Worm (Caenorhabditis elegans): Measurements from ENCODE around the gene agr-1.

agr-1 gene

DNA sequence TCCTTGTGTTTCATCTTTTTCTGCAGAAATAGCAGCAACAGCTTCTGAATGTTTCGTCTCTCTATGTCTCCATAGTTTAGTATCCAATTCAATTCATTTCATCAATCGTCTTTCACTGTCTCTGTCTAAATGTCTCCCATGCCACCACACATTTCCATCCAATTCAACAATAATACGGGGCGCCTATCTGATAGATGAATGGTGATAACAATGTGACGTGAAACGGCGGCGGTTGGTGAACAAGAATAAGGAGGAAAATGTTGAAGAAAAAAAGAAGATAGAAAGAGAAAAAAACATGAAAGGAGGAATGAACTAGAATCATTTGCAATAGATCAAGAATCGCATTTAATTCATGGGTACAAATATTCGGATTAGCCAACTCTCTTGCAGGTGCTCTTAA, 47.4 kb upstream of the agr-1 start (continued):
- TF ChIP-seq hif-1 (tag; optimal IDR thresholded peaks at IDR 0.05) (peak in 1 of 2 experiments; percentile 12), zip-2 (tag; optimal IDR thresholded peaks at IDR 0.05) (no peak), cey-2 (tag; optimal IDR thresholded peaks at IDR 0.05; ENCODE audit: borderline replicate concordance, insufficient read depth) (peak; percentile 87), ama-1 (optimal IDR thresholded peaks at IDR 0.05) (no peak), hlh-30 (tag; optimal IDR thresholded peaks at IDR 0.05; ENCODE audit: insufficient read depth) (peak; percentile 68), hlh-11 (tag; optimal IDR thresholded peaks at IDR 0.05) (peak; percentile 89), mdt-29 (GFP tag; IDR thresholded peaks at IDR 0.05) (no peak), lin-38 (GFP tag; IDR thresholded peaks at IDR 0.05) (no peak), sdz-12 (GFP tag; optimal IDR thresholded peaks at IDR 0.05) (no peak), fkh-10 (GFP tag; optimal IDR thresholded peaks at IDR 0.05) (no peak), egl-43 (GFP tag; IDR thresholded peaks at IDR 0.05) (no peak), vab-7 (GFP tag; IDR thresholded peaks at IDR 0.05) (no peak), R02D3.7 (tag; optimal IDR thresholded peaks at IDR 0.05) (no peak), tra-1 (GFP tag; IDR thresholded peaks at IDR 0.05) (peak; percentile 94), ceh-20 (GFP tag; IDR thresholded peaks at IDR 0.05) (peak; percentile 60; the same call in 1 of the 2 replicates), dve-1 (tag; optimal IDR thresholded peaks at IDR 0.05; ENCODE audit: insufficient read depth) (peak; percentile 71), Y75B8A.6 (GFP tag; IDR thresholded peaks at IDR 0.05) (no peak), F44E2.7 (GFP tag; IDR thresholded peaks at IDR 0.05) (no peak), nhr-28 (tag; optimal IDR thresholded peaks at IDR 0.05) (peak; percentile 92), zfp-3 (GFP tag; conservative IDR thresholded peaks at IDR 0.05) (no peak), daf-8 (GFP tag; IDR thresholded peaks at IDR 0.05) (no peak), lin-1 (GFP tag; IDR thresholded peaks at IDR 0.05) (no peak), pqm-1 (tag; optimal IDR thresholded peaks at IDR 0.05) (peak; percentile 80), aha-1 (tag) (peak; percentile 97), fos-1 (tag; optimal IDR thresholded peaks at IDR 0.05) (no peak), jun-1 (tag; optimal IDR thresholded peaks at IDR 0.05) (no peak), daf-16 (GFP tag; optimal IDR thresholded peaks at IDR 0.05) (peak in 1 of 2 experiments; percentile 44), daf-16 (tag; optimal IDR thresholded peaks at IDR 0.05) (peak; percentile 30), T26A8.4 (GFP tag; IDR thresholded peaks at IDR 0.05) (no peak), php-3 (GFP tag; IDR thresholded peaks at IDR 0.05) (no peak), gei-8 (GFP tag; optimal IDR thresholded peaks at IDR 0.05) (peak; percentile 13), lsy-2 (tag; optimal IDR thresholded peaks at IDR 0.05) (peak; percentile 58 to 64), nhr-237 (tag; optimal IDR thresholded peaks at IDR 0.05) (no peak), ceh-82 (tag; optimal IDR thresholded peaks at IDR 0.05) (no peak), nhr-48 (tag; optimal IDR thresholded peaks at IDR 0.05) (peak; percentile 78), zip-11 (GFP tag; IDR thresholded peaks at IDR 0.05) (no peak), arid-1 (GFP tag; conservative IDR thresholded peaks at IDR 0.05) (no peak), F37D6.2 (tag; optimal IDR thresholded peaks at IDR 0.05) (no peak), mep-1 (tag; optimal IDR thresholded peaks at IDR 0.05) (peak; percentile 61), ceh-62 (tag; optimal IDR thresholded peaks at IDR 0.05) (no peak), dmd-9 (GFP tag; IDR thresholded peaks at IDR 0.05) (no peak), lin-15B (tag; optimal IDR thresholded peaks at IDR 0.05) (no peak), ZK546.5 (tag; optimal IDR thresholded peaks at IDR 0.05) (no peak), daf-19 (GFP tag; conservative IDR thresholded peaks at IDR 0.05) (no peak), F26F4.8 (GFP tag; conservative IDR thresholded peaks at IDR 0.05) (no peak), mxl-2 (GFP tag; conservative IDR thresholded peaks at IDR 0.05) (no peak), nhr-102 (tag; optimal IDR thresholded peaks at IDR 0.05) (no peak), Y105C5A.15 (GFP tag; IDR thresholded peaks at IDR 0.05) (no peak), nhr-76 (tag; optimal IDR thresholded peaks at IDR 0.05) (no peak), lin-13 (GFP tag; optimal IDR thresholded peaks at IDR 0.05) (no peak), F49E8.2 (tag; optimal IDR thresholded peaks at IDR 0.05; ENCODE audit: borderline replicate concordance) (no peak), set-16 (GFP tag; IDR thresholded peaks at IDR 0.05) (no peak), nhr-11 (tag; optimal IDR thresholded peaks at IDR 0.05) (peak; percentile 64)
